Fruit fly (Drosophila melanogaster): Measurements from ENCODE around the gene CG7275.

dm6 chr3L:15537916-15538581 is 39.3 kb downstream of the CG7275 start:
- TF ChIP-seq CG8478 (optimal IDR thresholded peaks at IDR 0.05) (no peak), CTCF (optimal IDR thresholded peaks at IDR 0.05) (no peak)
